Fruit fly (Drosophila melanogaster) whole organism, wandering third instar larva: Measurements from ENCODE around the gene CG1998.

Experiments used
- Abd-B ChIP-seq: fragments of >200 bp; optimal IDR thresholded peaks from 2 replicates; lab custom pipeline; 2017; ENCODE audit warnings: missing biosample characterization, missing genetic modification characterization
- CG9705 ChIP-seq: fragments of 200-800 bp; sonication (Bioruptor generic); optimal IDR thresholded peaks from 2 replicates; lab custom pipeline; 2018; ENCODE audit warnings: missing biosample characterization, mild to moderate bottlenecking, missing genetic modification characterization
- CrebA ChIP-seq: fragments of 200-800 bp; sonication (Bioruptor generic); optimal IDR thresholded peaks from 2 replicates; lab custom pipeline; 2016; ENCODE audit warnings: missing biosample characterization, mild to moderate bottlenecking, missing genetic modification characterization, borderline replicate concordance
- Dfd ChIP-seq: fragments of >200 bp; optimal IDR thresholded peaks from 2 replicates; lab custom pipeline; 2017; ENCODE audit warnings: missing biosample characterization, missing genetic modification characterization
- Dif ChIP-seq: fragments of 200-275, 200-300 bp; sonication (Bioruptor generic); optimal IDR thresholded peaks from 2 replicates; lab custom pipeline; 2018; ENCODE audit warnings: missing biosample characterization, missing genetic modification characterization; ENCODE audit not compliant: partially characterized antibody
- GATAd ChIP-seq: sonication (Bioruptor generic); optimal IDR thresholded peaks from 2 replicates; lab custom pipeline; 2016; ENCODE audit warnings: missing biosample characterization, missing genetic modification characterization
- HLH106 ChIP-seq: fragments of 200-800 bp; optimal IDR thresholded peaks from 3 replicates; lab custom pipeline; 2019; ENCODE audit warnings: missing biosample characterization, mild to moderate bottlenecking, missing genetic modification characterization, moderate library complexity
- Hnf4 ChIP-seq: fragments of 200-800 bp; sonication (Bioruptor generic); optimal IDR thresholded peaks from 2 replicates; lab custom pipeline; 2016; ENCODE audit warnings: missing biosample characterization, mild to moderate bottlenecking, missing genetic modification characterization
- Hr78 ChIP-seq: fragments of >200 bp; optimal IDR thresholded peaks from 2 replicates; lab custom pipeline; 2017; ENCODE audit warnings: missing biosample characterization, missing genetic modification characterization
- Hr83 ChIP-seq: fragments of 200-300 bp; sonication (Bioruptor generic); optimal IDR thresholded peaks from 2 replicates; lab custom pipeline; 2016; ENCODE audit warnings: missing biosample characterization, mild to moderate bottlenecking, missing genetic modification characterization, moderate library complexity; ENCODE audit not compliant: poor library complexity, severe bottlenecking
- Jra ChIP-seq: sonication (Bioruptor generic); optimal IDR thresholded peaks from 2 replicates; lab custom pipeline; 2016; ENCODE audit warnings: missing biosample characterization, missing genetic modification characterization
- Mio ChIP-seq: sonication (Bioruptor generic); optimal IDR thresholded peaks from 2 replicates; lab custom pipeline; 2016; ENCODE audit warnings: missing biosample characterization, missing genetic modification characterization
- Myc ChIP-seq: fragments of >200 bp; optimal IDR thresholded peaks from 2 replicates; lab custom pipeline; 2017
- N ChIP-seq: fragments of >200 bp; optimal IDR thresholded peaks from 2 replicates; lab custom pipeline; 2018; ENCODE audit warnings: missing biosample characterization, missing external identifiers, missing genetic modification characterization
- OdsH ChIP-seq: fragments of 200-800 bp; sonication (Bioruptor generic); optimal IDR thresholded peaks from 2 replicates; lab custom pipeline; 2016; ENCODE audit warnings: missing biosample characterization, mild to moderate bottlenecking, missing genetic modification characterization
- Rel ChIP-seq, 2 experiments: fragments of 200-800 bp; sonication (Bioruptor generic) in 1 of 2; optimal IDR thresholded peaks; 2 replicates in 1 of 2; 3 replicates in 1 of 2; lab custom pipeline; 2016 to 2019; ENCODE audit warnings: mild to moderate bottlenecking in 2 of 2, missing biosample characterization in 2 of 2, missing genetic modification characterization in 2 of 2, moderate library complexity in 1 of 2
- Sp1 ChIP-seq: fragments of 200-800 bp; sonication (Bioruptor generic); optimal IDR thresholded peaks from 3 replicates; lab custom pipeline; 2019; ENCODE audit warnings: missing biosample characterization, mild to moderate bottlenecking, missing genetic modification characterization, moderate library complexity
- Vsx2 ChIP-seq: fragments of 200-300, 225-300 bp; sonication (Bioruptor generic); optimal IDR thresholded peaks from 2 replicates; lab custom pipeline; 2018; ENCODE audit warnings: missing biosample characterization, missing genetic modification characterization; ENCODE audit not compliant: partially characterized antibody
- brk ChIP-seq: fragments of 200-800 bp; sonication (Bioruptor generic); optimal IDR thresholded peaks from 2 replicates; lab custom pipeline; 2016; ENCODE audit warnings: missing biosample characterization, mild to moderate bottlenecking, missing genetic modification characterization
- dl ChIP-seq, 2 experiments: fragments of 175-275, 200-275 bp in 1 of 2; fragments of 200-275 bp in 1 of 2; sonication (Bioruptor generic); optimal IDR thresholded peaks; lab custom pipeline; 2018; ENCODE audit warnings: mild to moderate bottlenecking in 2 of 2, missing biosample characterization in 2 of 2, missing genetic modification characterization in 2 of 2, moderate library complexity in 2 of 2; ENCODE audit not compliant: partially characterized antibody in 2 of 2, insufficient read depth in 1 of 2
- dmrt93B ChIP-seq: fragments of 200-800 bp; sonication (Bioruptor generic); optimal IDR thresholded peaks from 2 replicates; lab custom pipeline; 2018; ENCODE audit warnings: missing biosample characterization, mild to moderate bottlenecking, missing genetic modification characterization
- dsf ChIP-seq: sonication (Bioruptor generic); optimal IDR thresholded peaks from 2 replicates; lab custom pipeline; 2016; ENCODE audit warnings: missing biosample characterization, missing genetic modification characterization, borderline replicate concordance
- ey ChIP-seq: fragments of 200-800 bp; sonication (Bioruptor generic); optimal IDR thresholded peaks from 2 replicates; lab custom pipeline; 2016; ENCODE audit warnings: missing biosample characterization, missing genetic modification characterization
- foxo ChIP-seq, 2 experiments: fragments of 200-800 bp; sonication (Bioruptor generic); optimal IDR thresholded peaks; 2 replicates in 1 of 2; 3 replicates in 1 of 2; lab custom pipeline; 2016 to 2017; ENCODE audit warnings: missing biosample characterization in 2 of 2, missing genetic modification characterization in 2 of 2
- h ChIP-seq: fragments of 200-800 bp; sonication (Bioruptor generic); optimal IDR thresholded peaks from 3 replicates; lab custom pipeline; 2016; ENCODE audit warnings: missing biosample characterization, mild to moderate bottlenecking, missing genetic modification characterization
- jim ChIP-seq: fragments of 175-275, 200-325 bp; sonication (Bioruptor generic); optimal IDR thresholded peaks from 2 replicates; lab custom pipeline; 2016; ENCODE audit warnings: missing biosample characterization, mild to moderate bottlenecking, missing genetic modification characterization
- lola ChIP-seq: fragments of >200 bp; optimal IDR thresholded peaks from 2 replicates; lab custom pipeline; 2017; ENCODE audit warnings: missing biosample characterization, missing genetic modification characterization
- pan ChIP-seq: fragments of >200 bp; optimal IDR thresholded peaks from 2 replicates; lab custom pipeline; 2017
- psq ChIP-seq: fragments of 200-800 bp; sonication (Bioruptor generic); optimal IDR thresholded peaks from 3 replicates; lab custom pipeline; 2017; ENCODE audit warnings: missing biosample characterization, mild to moderate bottlenecking, missing genetic modification characterization, moderate library complexity
- rgr ChIP-seq: fragments of 200-800 bp; sonication (Bioruptor generic); optimal IDR thresholded peaks from 3 replicates; lab custom pipeline; 2016; ENCODE audit warnings: missing biosample characterization, mild to moderate bottlenecking, missing genetic modification characterization
- sage ChIP-seq: fragments of 200-800 bp; sonication (Bioruptor generic); optimal IDR thresholded peaks from 2 replicates; lab custom pipeline; 2016; ENCODE audit warnings: missing biosample characterization, mild to moderate bottlenecking, missing genetic modification characterization
- sv ChIP-seq: fragments of 200-800 bp; sonication (Bioruptor generic); optimal IDR thresholded peaks from 3 replicates; lab custom pipeline; 2016; ENCODE audit warnings: missing biosample characterization, missing genetic modification characterization
- tai ChIP-seq: sonication (Bioruptor generic); optimal IDR thresholded peaks from 2 replicates; lab custom pipeline; 2016; ENCODE audit warnings: missing biosample characterization, missing genetic modification characterization
- usp ChIP-seq: fragments of >200 bp; optimal IDR thresholded peaks from 2 replicates; lab custom pipeline; 2017; ENCODE audit warnings: missing biosample characterization, missing genetic modification characterization
- woc ChIP-seq: sonication (Bioruptor generic); optimal IDR thresholded peaks from 2 replicates; lab custom pipeline; 2016; ENCODE audit warnings: missing biosample characterization, mild to moderate bottlenecking, missing genetic modification characterization

Gene CG1998

dm6 chrX:13434065-13434464 is 21.2 kb upstream of the CG1998 start:
- TF ChIP-seq brk (GFP tag; lab: Kevin White, UChicago) (no peak), HLH106 (no peak), GATAd (GFP tag; lab: Kevin White, UChicago) (no peak), Dif (GFP tag; lab: Kevin White, UChicago) (no peak), dmrt93B (GFP tag; lab: Kevin White, UChicago) (no peak), sv (GFP tag; lab: Kevin White, UChicago) (no peak), Rel (GFP tag; optimal IDR thresholded peaks at IDR 0.05; lab: Kevin White, UChicago) (no peak), Rel (tag; optimal IDR thresholded peaks at IDR 0.05; lab: Kevin White, UChicago) (no peak), woc (GFP tag; lab: Kevin White, UChicago) (no peak), Sp1 (GFP tag; lab: Kevin White, UChicago) (no peak), Jra (GFP tag; lab: Kevin White, UChicago) (no peak), OdsH (no peak), Hr78 (GFP tag; lab: Kevin White, UChicago) (no peak), Vsx2 (no peak), tai (GFP tag; lab: Kevin White, UChicago) (no peak), Hr83 (GFP tag; lab: Kevin White, UChicago) (no peak), Myc (lab: Kevin White, UChicago) (no peak), dl (GFP tag; optimal IDR thresholded peaks at IDR 0.05; lab: Kevin White, UChicago; ENCODE audit: insufficient read depth in 1 of 2, partially characterized antibody in 2 of 2) (no peak), Mio (no peak), N (no peak)

- TF ChIP-seq Myc (lab: Kevin White, UChicago) (peak; percentile 73), N (peak; percentile 66), Vsx2 (no peak), rgr (GFP tag; lab: Kevin White, UChicago) (no peak), dsf (GFP tag; lab: Kevin White, UChicago) (no peak), lola (GFP tag; lab: Kevin White, UChicago) (no peak)
These were observed 8.2 kb upstream of the CG1998 start for dm6 chrX:13421059-13421458.

- no peak for TF ChIP-seq ey (GFP tag; lab: Kevin White, UChicago)
- no peak for TF ChIP-seq Rel (GFP tag; optimal IDR thresholded peaks at IDR 0.05; lab: Kevin White, UChicago)
- TF ChIP-seq Rel (tag; optimal IDR thresholded peaks at IDR 0.05; lab: Kevin White, UChicago): no peak
- no peak for TF ChIP-seq Hnf4
- no peak for TF ChIP-seq psq (GFP tag; lab: Kevin White, UChicago)
- TF ChIP-seq woc (GFP tag; lab: Kevin White, UChicago): peak; percentile 74
- no peak for TF ChIP-seq lola (GFP tag; lab: Kevin White, UChicago)
- TF ChIP-seq CG9705: no peak
- no peak for TF ChIP-seq Dfd (GFP tag; lab: Kevin White, UChicago)
- no peak for TF ChIP-seq OdsH
- TF ChIP-seq Dif (GFP tag; lab: Kevin White, UChicago): peak; percentile 58
- no peak for TF ChIP-seq foxo (GFP tag; optimal IDR thresholded peaks at IDR 0.05; lab: Kevin White, UChicago)
- peak; percentile 34 for TF ChIP-seq Vsx2
- TF ChIP-seq CrebA: no peak
- TF ChIP-seq pan (lab: Kevin White, UChicago): no peak
- no peak for TF ChIP-seq jim (GFP tag; lab: Kevin White, UChicago)
- TF ChIP-seq HLH106: no peak
- no peak for TF ChIP-seq dsf (GFP tag; lab: Kevin White, UChicago)
- TF ChIP-seq sage (GFP tag; lab: Kevin White, UChicago): no peak
- no peak for TF ChIP-seq tai (GFP tag; lab: Kevin White, UChicago)
- TF ChIP-seq dmrt93B (GFP tag; lab: Kevin White, UChicago): no peak
- no peak for TF ChIP-seq usp
- TF ChIP-seq Hr83 (GFP tag; lab: Kevin White, UChicago): no peak
- no peak for TF ChIP-seq GATAd (GFP tag; lab: Kevin White, UChicago)
These were observed 1.4 kb downstream of the CG1998 start for dm6 chrX:13411376-13411973.

- no peak for TF ChIP-seq psq (GFP tag; lab: Kevin White, UChicago)
- no peak for TF ChIP-seq Vsx2
- peak; percentile 5 for TF ChIP-seq h (GFP tag; lab: Kevin White, UChicago)
- TF ChIP-seq Hr83 (GFP tag; lab: Kevin White, UChicago): no peak
- no peak for TF ChIP-seq Mio
- no peak for TF ChIP-seq Jra (GFP tag; lab: Kevin White, UChicago)
- no peak for TF ChIP-seq Abd-B (GFP tag; lab: Kevin White, UChicago)
- no peak for TF ChIP-seq HLH106
These were observed 2.0 kb downstream of the CG1998 start for dm6 chrX:13410887-13411286.
